Fruit fly (Drosophila melanogaster): ENCODE data around the gene GILT1.
A peak's percentile ranks its signal among the peaks of the same experiment; 100 is the strongest.

GILT1 gene

dm6 chr3R:13401722-13402296, at the start of gene GILT1:
GILT1 (minus strand) TSS chr3R:13401862.
- TF ChIP-seq Smox (GFP tag; optimal IDR thresholded peaks at IDR 0.05) (peak; percentile 30), CG6854 (GFP tag; optimal IDR thresholded peaks at IDR 0.05) (peak; percentile 44), eg (GFP tag; IDR thresholded peaks at IDR 0.05) (peak; percentile 38; the same call in 2 of the 3 replicates), CG3919 (GFP tag; optimal IDR thresholded peaks at IDR 0.05) (peak; percentile 24), esn (GFP tag; optimal IDR thresholded peaks at IDR 0.05) (peak; percentile 20), CG10631 (GFP tag; optimal IDR thresholded peaks at IDR 0.05) (no peak), CG31627 (GFP tag; optimal IDR thresholded peaks at IDR 0.05) (no peak), dac (GFP tag; optimal IDR thresholded peaks at IDR 0.05) (no peak), vri (GFP tag; optimal IDR thresholded peaks at IDR 0.05) (peak; percentile 36), Hr4 (GFP tag; optimal IDR thresholded peaks at IDR 0.05) (peak; percentile 27), CG11294 (GFP tag; IDR thresholded peaks at IDR 0.05) (no peak), CG15336 (GFP tag; IDR thresholded peaks at IDR 0.05) (0 out of 2 replicates have a peak, but pooled peaks have one; percentile 7), fkh (GFP tag; optimal IDR thresholded peaks at IDR 0.05) (peak; percentile 11)

dm6 chr3R:13450338-13450737, 48.7 kb upstream of the GILT1 start, which contains the start of gene side-IV:
side-IV (plus strand) TSS chr3R:13450590.
- TF ChIP-seq Eip75B (GFP tag; optimal IDR thresholded peaks at IDR 0.05) (no peak), CG1621 (tag; optimal IDR thresholded peaks at IDR 0.05) (peak; percentile 23), Gug (GFP tag; IDR thresholded peaks at IDR 0.05) (no peak), CG10669 (GFP tag; optimal IDR thresholded peaks at IDR 0.05) (no peak), CG31627 (GFP tag; optimal IDR thresholded peaks at IDR 0.05) (no peak), CG3032 (tag; optimal IDR thresholded peaks at IDR 0.05) (no peak), CG11762 (GFP tag; optimal IDR thresholded peaks at IDR 0.05; ENCODE audit: insufficient read depth) (no peak), Smox (GFP tag; optimal IDR thresholded peaks at IDR 0.05) (no peak), topi (GFP tag; optimal IDR thresholded peaks at IDR 0.05) (no peak), CG11902 (GFP tag; optimal IDR thresholded peaks at IDR 0.05) (no peak), Sox14 (GFP tag; optimal IDR thresholded peaks at IDR 0.05) (no peak), Eip78C (GFP tag) (peak; percentile 26), cyc (GFP tag; optimal IDR thresholded peaks at IDR 0.05) (no peak), CG9139 (GFP tag; optimal IDR thresholded peaks at IDR 0.05) (no peak), Sox15 (GFP tag; optimal IDR thresholded peaks at IDR 0.05) (no peak), CG6276 (GFP tag; optimal IDR thresholded peaks at IDR 0.05) (no peak), CG3919 (GFP tag; optimal IDR thresholded peaks at IDR 0.05) (no peak), Eip93F (GFP tag; optimal IDR thresholded peaks at IDR 0.05) (no peak), CG6163 (GFP tag; IDR thresholded peaks at IDR 0.05) (peak; percentile 61; the same call in 2 of the 3 replicates), acj6 (GFP tag; optimal IDR thresholded peaks at IDR 0.05) (no peak), svp (GFP tag) (no peak), eg (GFP tag; IDR thresholded peaks at IDR 0.05) (peak; percentile 52; the same call in 1 of the 3 replicates), ss (GFP tag; optimal IDR thresholded peaks at IDR 0.05) (peak in 1 of 2 experiments; percentile 4)

- TF ChIP-seq salr (GFP tag; optimal IDR thresholded peaks at IDR 0.05), result no peak
- no peak for TF ChIP-seq Eip93F (GFP tag; optimal IDR thresholded peaks at IDR 0.05)
- no peak for TF ChIP-seq CG6808 (GFP tag; optimal IDR thresholded peaks at IDR 0.05)
- TF ChIP-seq fkh (GFP tag; optimal IDR thresholded peaks at IDR 0.05), result no peak
- TF ChIP-seq CG11294 (GFP tag; IDR thresholded peaks at IDR 0.05), result no peak
- no peak for TF ChIP-seq CG3032 (tag; optimal IDR thresholded peaks at IDR 0.05)
- TF ChIP-seq CG32006 (GFP tag; optimal IDR thresholded peaks at IDR 0.05), result peak; percentile 49
- no peak for TF ChIP-seq Gug (GFP tag; IDR thresholded peaks at IDR 0.05)
- 0 out of 3 replicates have a peak, but pooled peaks have one; percentile 18 for TF ChIP-seq CG8119 (GFP tag; IDR thresholded peaks at IDR 0.05)
- TF ChIP-seq Sox15 (GFP tag; optimal IDR thresholded peaks at IDR 0.05), result no peak
- TF ChIP-seq CG16779 (tag; optimal IDR thresholded peaks at IDR 0.05), result no peak
- 0 out of 2 replicates have a peak, but pooled peaks have one; percentile 23 for TF ChIP-seq CG15336 (GFP tag; IDR thresholded peaks at IDR 0.05)
- no peak for TF ChIP-seq CG10631 (GFP tag; optimal IDR thresholded peaks at IDR 0.05)
- no peak for TF ChIP-seq Eip75B (GFP tag; optimal IDR thresholded peaks at IDR 0.05)
- TF ChIP-seq lz (GFP tag; optimal IDR thresholded peaks at IDR 0.05), result no peak
- TF ChIP-seq Sox102F (GFP tag; optimal IDR thresholded peaks at IDR 0.05), result no peak
- TF ChIP-seq net (GFP tag; optimal IDR thresholded peaks at IDR 0.05), result no peak
- TF ChIP-seq esn (GFP tag; optimal IDR thresholded peaks at IDR 0.05), result no peak
- no peak for TF ChIP-seq topi (GFP tag; optimal IDR thresholded peaks at IDR 0.05)
- TF ChIP-seq spab (GFP tag; optimal IDR thresholded peaks at IDR 0.05), result no peak
- no peak for TF ChIP-seq CG8632 (GFP tag; optimal IDR thresholded peaks at IDR 0.05)
- no peak for TF ChIP-seq Met (GFP tag; optimal IDR thresholded peaks at IDR 0.05)
- no peak for TF ChIP-seq ss (GFP tag; optimal IDR thresholded peaks at IDR 0.05)
- TF ChIP-seq Hr4 (GFP tag; optimal IDR thresholded peaks at IDR 0.05), result peak; percentile 17
- peak; percentile 6 for TF ChIP-seq Eip78C (GFP tag)
- TF ChIP-seq CG6276 (GFP tag; optimal IDR thresholded peaks at IDR 0.05), result no peak
- no peak for TF ChIP-seq CG11762 (GFP tag; optimal IDR thresholded peaks at IDR 0.05; ENCODE audit: insufficient read depth)
- TF ChIP-seq CG6792 (GFP tag; optimal IDR thresholded peaks at IDR 0.05), result no peak
Observed at dm6 chr3R:13448354-13448753, 46.7 kb upstream of the GILT1 start.

Measured in whole organism, prepupa.